Worm (Caenorhabditis elegans): Measurements from ENCODE around the gene R02F2.5.

The R02F2.5 gene

ce11 chrIII:5448177-5448576 is 30.9 kb upstream of the R02F2.5 start, which contains the start of gene skpt-1 (continued):
- TF ChIP-seq Y116A8C.19 (tag; optimal IDR thresholded peaks at IDR 0.05; ENCODE audit: borderline replicate concordance) (no peak), C34B4.2 (tag; optimal IDR thresholded peaks at IDR 0.05) (no peak), xbp-1 (tag; optimal IDR thresholded peaks at IDR 0.05) (no peak), sup-37 (GFP tag; optimal IDR thresholded peaks at IDR 0.05) (no peak), ceh-82 (tag; optimal IDR thresholded peaks at IDR 0.05) (peak in 1 of 3 experiments; percentile 34), efl-1 (optimal IDR thresholded peaks at IDR 0.05) (peak; percentile 72 to 84), efl-1 (GFP tag; optimal IDR thresholded peaks at IDR 0.05 in 1 of 2) (peak; percentile 87 to 99), C16A3.4 (tag; optimal IDR thresholded peaks at IDR 0.05) (peak; percentile 44), lir-3 (tag; optimal IDR thresholded peaks at IDR 0.05; ENCODE audit: poor library complexity) (no peak), mef-2 (tag; optimal IDR thresholded peaks at IDR 0.05) (no peak), aha-1 (tag; optimal IDR thresholded peaks at IDR 0.05) (no peak), dsc-1 (tag; optimal IDR thresholded peaks at IDR 0.05) (no peak), tbx-2 (tag; optimal IDR thresholded peaks at IDR 0.05) (no peak), vab-15 (tag; optimal IDR thresholded peaks at IDR 0.05) (no peak), nhr-12 (tag; optimal IDR thresholded peaks at IDR 0.05) (no peak), snu-23 (GFP tag; optimal IDR thresholded peaks at IDR 0.05) (peak; percentile 26), nhr-85 (tag) (peak; percentile 16), nhr-19 (GFP tag; conservative IDR thresholded peaks at IDR 0.05) (0 out of 2 replicates have a peak, but pooled peaks have one; percentile 16), egl-27 (tag; optimal IDR thresholded peaks at IDR 0.05) (no peak), blmp-1 (tag; optimal IDR thresholded peaks at IDR 0.05) (peak; percentile 13), fos-1 (tag; optimal IDR thresholded peaks at IDR 0.05) (no peak)

ce11 chrIII:5449762-5450308 is 29.3 kb upstream of the R02F2.5 start, which contains the start of gene F48E8.8:
Gene F48E8.8 (minus strand): TSS chrIII:5449812.
- TF ChIP-seq ces-1 (GFP tag; optimal IDR thresholded peaks at IDR 0.05) (no peak), efl-1 (optimal IDR thresholded peaks at IDR 0.05) (peak; percentile 77 to 83), efl-1 (GFP tag; optimal IDR thresholded peaks at IDR 0.05 in 1 of 2) (peak; percentile 65 to 96), unc-130 (tag; optimal IDR thresholded peaks at IDR 0.05) (peak; percentile 35), C04F5.9 (tag; optimal IDR thresholded peaks at IDR 0.05) (no peak), xbp-1 (tag; optimal IDR thresholded peaks at IDR 0.05) (peak; percentile 32), lin-39 (tag; optimal IDR thresholded peaks at IDR 0.05) (no peak), mep-1 (tag; optimal IDR thresholded peaks at IDR 0.05) (peak; percentile 30), vab-15 (tag; optimal IDR thresholded peaks at IDR 0.05) (no peak), rnt-1 (tag; optimal IDR thresholded peaks at IDR 0.05) (peak; percentile 83), jun-1 (tag; optimal IDR thresholded peaks at IDR 0.05) (peak; percentile 3), fkh-10 (GFP tag; optimal IDR thresholded peaks at IDR 0.05) (no peak), lsy-2 (tag; optimal IDR thresholded peaks at IDR 0.05) (peak; percentile 73 to 85), mef-2 (tag; optimal IDR thresholded peaks at IDR 0.05) (no peak), lir-3 (tag; optimal IDR thresholded peaks at IDR 0.05; ENCODE audit: poor library complexity) (no peak), unc-98 (GFP tag; IDR thresholded peaks at IDR 0.05) (no peak), nhr-19 (GFP tag; conservative IDR thresholded peaks at IDR 0.05) (0 out of 2 replicates have a peak, but pooled peaks have one; percentile 36), lin-15B (tag; optimal IDR thresholded peaks at IDR 0.05) (peak; percentile 19), irx-1 (tag; optimal IDR thresholded peaks at IDR 0.05) (no peak), aha-1 (tag; optimal IDR thresholded peaks at IDR 0.05) (no peak), mab-9 (GFP tag; IDR thresholded peaks at IDR 0.05) (peak; percentile 81), dpl-1 (GFP tag; optimal IDR thresholded peaks at IDR 0.05) (peak; percentile 34 to 63 (median 62)), unc-86 (tag; optimal IDR thresholded peaks at IDR 0.05) (peak; percentile 15), swsn-7 (tag; optimal IDR thresholded peaks at IDR 0.05) (peak; percentile 56), F16B12.6 (tag; optimal IDR thresholded peaks at IDR 0.05) (peak; percentile 79), dsc-1 (tag; optimal IDR thresholded peaks at IDR 0.05) (peak; percentile 46), skn-1 (tag; optimal IDR thresholded peaks at IDR 0.05) (peak; percentile 55), C16A3.4 (tag; optimal IDR thresholded peaks at IDR 0.05) (no peak), lin-35 (GFP tag; optimal IDR thresholded peaks at IDR 0.05) (peak; percentile 65 to 69), tlp-1 (tag; optimal IDR thresholded peaks at IDR 0.05) (no peak), pqm-1 (tag; optimal IDR thresholded peaks at IDR 0.05) (no peak), snu-23 (GFP tag; optimal IDR thresholded peaks at IDR 0.05) (peak; percentile 66), pag-3 (tag; optimal IDR thresholded peaks at IDR 0.05; ENCODE audit: borderline replicate concordance, insufficient read depth) (no peak), grh-1 (GFP tag; IDR thresholded peaks at IDR 0.05) (no peak), zag-1 (tag; optimal IDR thresholded peaks at IDR 0.05) (no peak), alr-1 (tag; optimal IDR thresholded peaks at IDR 0.05; ENCODE audit: borderline replicate concordance) (no peak), ceh-63 (GFP tag; optimal IDR thresholded peaks at IDR 0.05) (no peak), ceh-82 (tag; optimal IDR thresholded peaks at IDR 0.05) (peak; percentile 9 to 58 (median 49)), nhr-47 (tag; optimal IDR thresholded peaks at IDR 0.05) (peak; percentile 69), snpc-4 (tag; optimal IDR thresholded peaks at IDR 0.05) (no peak)
